Worm (Caenorhabditis elegans) whole organism, L1 larva: ENCODE results near the gene str-249.

ENCODE experiments used
- C16A3.4 ChIP-seq: fragments of 150-350 bp; optimal IDR thresholded peaks from 2 replicates; lab custom pipeline; 2014; ENCODE audit warnings: missing biosample characterization, missing genetic modification characterization
- C34B4.2 ChIP-seq: sonication (generic microtip); optimal IDR thresholded peaks from 2 replicates; lab custom pipeline; 2017; ENCODE audit warnings: mild to moderate bottlenecking, missing genetic modification characterization, missing compliant biosample characterization
- F16B12.6 ChIP-seq: fragments of 150-350 bp; optimal IDR thresholded peaks from 2 replicates; lab custom pipeline; 2014; ENCODE audit warnings: missing biosample characterization, missing genetic modification characterization
- Y116A8C.19 ChIP-seq: sonication (generic microtip); optimal IDR thresholded peaks from 2 replicates; lab custom pipeline; 2016; ENCODE audit warnings: missing compliant biosample characterization, missing genetic modification characterization, borderline replicate concordance
- aha-1 ChIP-seq: fragments of 150-350 bp; optimal IDR thresholded peaks from 2 replicates; lab custom pipeline; 2014; ENCODE audit warnings: missing biosample characterization, missing genetic modification characterization
- blmp-1 ChIP-seq: fragments of 150-350 bp; optimal IDR thresholded peaks from 2 replicates; lab custom pipeline; 2014; ENCODE audit warnings: missing biosample characterization, missing genetic modification characterization
- ceh-63 ChIP-seq: fragments of 200-800 bp; sonication (Bioruptor generic); optimal IDR thresholded peaks from 2 replicates; lab custom pipeline; 2018; ENCODE audit warnings: mild to moderate bottlenecking, missing genetic modification characterization, missing compliant biosample characterization
- ceh-8 ChIP-seq: fragments of 200-800 bp; sonication (Bioruptor generic); optimal IDR thresholded peaks from 2 replicates; lab custom pipeline; 2018; ENCODE audit warnings: mild to moderate bottlenecking, missing genetic modification characterization, moderate library complexity, missing compliant biosample characterization
- ceh-82 ChIP-seq, 3 experiments: fragments of 150-350 bp in 1 of 3; sonication (generic microtip) in 2 of 3; optimal IDR thresholded peaks; 2 replicates each; lab custom pipeline; 2014 to 2017; ENCODE audit warnings: missing biosample characterization in 3 of 3, missing genetic modification characterization in 3 of 3
- dpl-1 ChIP-seq, 3 experiments: fragments of 150-350 bp in 2 of 3; sonication (generic microtip) in 1 of 3; optimal IDR thresholded peaks; 2 replicates each; lab custom pipeline; 2014 to 2017; ENCODE audit warnings: missing biosample characterization in 3 of 3, missing genetic modification characterization in 3 of 3, missing genetic modification reagents in 3 of 3
- efl-1 ChIP-seq, 4 experiments: fragments of 150-350 bp; optimal IDR thresholded peaks in 3 of 4; peaks in 1 of 4; 1 replicate in 1 of 4; 2 replicates in 3 of 4; lab custom pipeline; 2014; ENCODE audit warnings: missing biosample characterization in 2 of 4, missing genetic modification characterization in 2 of 4, missing genetic modification reagents in 2 of 4
- efl-3 ChIP-seq: fragments of 200-800 bp; sonication (Bioruptor generic); optimal IDR thresholded peaks from 2 replicates; lab custom pipeline; 2018; ENCODE audit warnings: mild to moderate bottlenecking, missing genetic modification characterization, missing compliant biosample characterization
- egl-27 ChIP-seq, 2 experiments: fragments of 150-350 bp in 1 of 2; sonication (generic microtip); optimal IDR thresholded peaks; 3 replicates each; lab custom pipeline; 2017 to 2018; ENCODE audit warnings: missing biosample characterization in 2 of 2, missing genetic modification characterization in 2 of 2, missing genetic modification reagents in 2 of 2
- fkh-8 ChIP-seq: sonication (generic microtip); optimal IDR thresholded peaks from 2 replicates; lab custom pipeline; 2016; ENCODE audit warnings: mild to moderate bottlenecking, missing genetic modification characterization, missing compliant biosample characterization
- grh-1 ChIP-seq: fragments of 200-800 bp; sonication (Bioruptor generic); IDR thresholded peaks from 2 replicates; pipeline ENCODE4 v1.3.6; 2022; ENCODE audit warnings: missing genetic modification reagents, missing genetic modification characterization, missing compliant biosample characterization
- hlh-4 ChIP-seq: sonication (generic microtip); optimal IDR thresholded peaks from 2 replicates; lab custom pipeline; 2016; ENCODE audit warnings: mild to moderate bottlenecking, missing genetic modification characterization, missing compliant biosample characterization
- jun-1 ChIP-seq: fragments of 150-350 bp; optimal IDR thresholded peaks from 2 replicates; lab custom pipeline; 2014; ENCODE audit warnings: missing biosample characterization, missing genetic modification reagents, missing genetic modification characterization
- lin-14 ChIP-seq: fragments of 200-800 bp; sonication (Bioruptor generic); optimal IDR thresholded peaks from 2 replicates; lab custom pipeline; 2018; ENCODE audit warnings: mild to moderate bottlenecking, missing genetic modification characterization, moderate library complexity, missing compliant biosample characterization
- lin-15B ChIP-seq: fragments of 150-350 bp; sonication (generic microtip); optimal IDR thresholded peaks from 3 replicates; lab custom pipeline; 2014; ENCODE audit warnings: missing biosample characterization, missing genetic modification characterization
- lin-35 ChIP-seq, 2 experiments: fragments of 150-350 bp; optimal IDR thresholded peaks; 2 replicates each; lab custom pipeline; 2014; ENCODE audit warnings: missing biosample characterization in 2 of 2, missing genetic modification characterization in 2 of 2, missing genetic modification reagents in 2 of 2
- lsy-2 ChIP-seq, 2 experiments: fragments of 150-350 bp; optimal IDR thresholded peaks; 2 replicates each; lab custom pipeline; 2014; ENCODE audit warnings: missing biosample characterization in 2 of 2, missing genetic modification characterization in 2 of 2
- mdl-1 ChIP-seq, 2 experiments: fragments of 150-350 bp; optimal IDR thresholded peaks; 2 replicates each; lab custom pipeline; 2014 to 2017; ENCODE audit warnings: missing biosample characterization in 2 of 2, missing genetic modification characterization in 2 of 2, inconsistent platforms in 1 of 2
- nhr-28 ChIP-seq: fragments of 150-350 bp; optimal IDR thresholded peaks from 2 replicates; lab custom pipeline; 2014; ENCODE audit warnings: missing biosample characterization, missing genetic modification characterization
- nhr-47 ChIP-seq: sonication (generic microtip); optimal IDR thresholded peaks from 2 replicates; lab custom pipeline; 2016; ENCODE audit warnings: mild to moderate bottlenecking, missing genetic modification characterization, moderate library complexity, missing compliant biosample characterization
- nhr-76 ChIP-seq: sonication (generic microtip); optimal IDR thresholded peaks from 2 replicates; lab custom pipeline; 2017; ENCODE audit warnings: missing biosample characterization, missing genetic modification characterization
- nhr-85 ChIP-seq: sonication (generic microtip); peaks from one replicate; lab custom pipeline; 2016; ENCODE audit warnings: missing genetic modification characterization, inconsistent platforms, missing compliant biosample characterization
- rnt-1 ChIP-seq: sonication (generic microtip); optimal IDR thresholded peaks from 2 replicates; lab custom pipeline; 2016; ENCODE audit warnings: mild to moderate bottlenecking, missing genetic modification characterization, moderate library complexity, missing compliant biosample characterization
- snu-23 ChIP-seq: sonication (generic microtip); optimal IDR thresholded peaks from 2 replicates; lab custom pipeline; 2016; ENCODE audit warnings: missing genetic modification characterization, missing compliant biosample characterization
- sptf-1 ChIP-seq: fragments of 150-350 bp; optimal IDR thresholded peaks from 2 replicates; lab custom pipeline; 2014; ENCODE audit warnings: missing biosample characterization, missing genetic modification characterization
- sup-37 ChIP-seq: fragments of 200-800 bp; sonication (Bioruptor generic); optimal IDR thresholded peaks from 2 replicates; lab custom pipeline; 2018; ENCODE audit warnings: mild to moderate bottlenecking, missing genetic modification characterization, missing compliant biosample characterization
- swsn-7 ChIP-seq: sonication (generic microtip); optimal IDR thresholded peaks from 2 replicates; lab custom pipeline; 2016; ENCODE audit warnings: missing genetic modification characterization, missing compliant biosample characterization
- tbx-2 ChIP-seq: sonication (generic microtip); optimal IDR thresholded peaks from 2 replicates; lab custom pipeline; 2016; ENCODE audit warnings: missing genetic modification characterization, missing compliant biosample characterization
- unc-30 ChIP-seq: sonication (generic microtip); optimal IDR thresholded peaks from 2 replicates; lab custom pipeline; 2017; ENCODE audit warnings: missing biosample characterization, missing genetic modification characterization
- unc-62 ChIP-seq: fragments of 150-350 bp; optimal IDR thresholded peaks from 2 replicates; lab custom pipeline; 2014; ENCODE audit warnings: missing biosample characterization, missing genetic modification reagents, missing genetic modification characterization
- unc-86 ChIP-seq: sonication (generic microtip); optimal IDR thresholded peaks from 2 replicates; lab custom pipeline; 2016; ENCODE audit warnings: missing genetic modification characterization, missing compliant biosample characterization
- unc-98 ChIP-seq: fragments of 200-800 bp; sonication (Bioruptor generic); IDR thresholded peaks from 2 replicates; pipeline ENCODE4 v1.3.6; 2022; ENCODE audit warnings: missing genetic modification characterization, missing compliant biosample characterization
- xbp-1 ChIP-seq: sonication (generic microtip); optimal IDR thresholded peaks from 2 replicates; lab custom pipeline; 2016; ENCODE audit warnings: missing genetic modification characterization, missing compliant biosample characterization

The str-249 gene

DNA sequence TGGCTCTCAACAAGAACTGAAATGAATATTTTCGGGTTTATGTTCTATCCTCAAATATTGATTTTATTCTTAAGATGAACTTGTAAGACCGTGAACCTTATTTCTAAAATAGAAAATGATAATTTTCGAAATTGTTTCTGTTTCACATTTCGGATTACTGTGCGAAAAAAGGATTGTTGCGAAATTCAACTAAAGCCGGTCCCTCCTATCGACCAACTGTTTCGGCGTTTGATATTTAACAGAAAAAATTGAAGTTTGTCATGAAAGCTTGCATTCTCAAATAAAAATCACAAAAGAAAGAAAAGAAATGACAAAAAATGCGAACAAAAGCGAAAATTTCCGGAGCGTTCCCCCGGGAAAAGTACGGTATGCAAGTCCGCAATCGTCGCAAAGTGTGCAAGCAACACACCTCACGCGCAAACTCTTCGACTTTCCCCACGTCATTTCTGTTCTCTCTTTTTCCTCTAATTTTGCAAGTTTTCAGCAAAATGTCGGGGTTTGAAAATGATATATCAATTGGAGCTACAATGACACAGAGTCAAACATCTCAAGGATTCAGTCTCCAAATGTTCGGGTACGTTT is 37.5 kb downstream of the str-249 start, which contains the start of gene C34D4.4 (continued):
- TF ChIP-seq unc-30 (tag; lab: Kevin White, UChicago) (no peak), lin-15B (tag; lab: Kevin White, UChicago) (peak; percentile 35), nhr-28 (tag; lab: Kevin White, UChicago) (no peak)

DNA sequence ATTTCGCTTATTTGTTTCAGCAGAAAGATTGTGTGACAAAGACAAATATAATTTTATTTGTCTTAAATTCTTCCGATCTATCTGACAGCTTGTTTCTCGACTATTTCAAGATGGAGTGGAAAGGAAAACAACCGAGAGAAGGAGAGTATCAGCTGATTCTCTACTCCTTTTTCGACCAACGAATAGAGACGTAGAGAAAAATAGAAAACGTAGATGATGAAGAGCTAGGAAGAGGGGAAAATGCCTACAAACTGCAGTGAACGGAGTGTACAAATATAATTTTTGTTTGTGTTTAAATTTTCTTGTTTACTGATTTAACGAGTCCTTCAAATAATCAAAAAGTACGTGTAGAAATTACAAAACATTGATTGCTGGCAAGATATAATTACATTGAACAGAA is 38.9 kb downstream of the str-249 start:
- TF ChIP-seq blmp-1 (tag; lab: Kevin White, UChicago) (no peak), snu-23 (peak; percentile 14), ceh-82 (tag; optimal IDR thresholded peaks at IDR 0.05; lab: Kevin White, UChicago) (peak in 1 of 3 experiments; percentile 3), efl-3 (no peak), Y116A8C.19 (tag; lab: Kevin White, UChicago) (no peak), lsy-2 (tag; optimal IDR thresholded peaks at IDR 0.05; lab: Kevin White, UChicago) (peak in 1 of 2 experiments; percentile 69), hlh-4 (no peak), sptf-1 (tag; lab: Kevin White, UChicago) (no peak), nhr-85 (tag; lab: Kevin White, UChicago) (peak; percentile 20), dpl-1 (GFP tag; optimal IDR thresholded peaks at IDR 0.05; lab: Kevin White, UChicago) (peak in 1 of 3 experiments; percentile 29), lin-14 (GFP tag; lab: Kevin White, UChicago) (peak; percentile 53), F16B12.6 (tag; lab: Kevin White, UChicago) (peak; percentile 47), fkh-8 (tag; lab: Kevin White, UChicago) (no peak), efl-1 (optimal IDR thresholded peaks at IDR 0.05; lab: Kevin White, UChicago) (peak; percentile 10 to 14), efl-1 (GFP tag; optimal IDR thresholded peaks at IDR 0.05 in 1 of 2; lab: Kevin White, UChicago) (peak in 1 of 2 experiments; percentile 89), nhr-76 (tag; lab: Kevin White, UChicago) (no peak), lin-35 (GFP tag; optimal IDR thresholded peaks at IDR 0.05; lab: Kevin White, UChicago) (peak in 1 of 2 experiments; percentile 36), C34B4.2 (tag; lab: Kevin White, UChicago) (no peak), aha-1 (no peak), rnt-1 (tag; lab: Kevin White, UChicago) (peak; percentile 12)

DNA sequence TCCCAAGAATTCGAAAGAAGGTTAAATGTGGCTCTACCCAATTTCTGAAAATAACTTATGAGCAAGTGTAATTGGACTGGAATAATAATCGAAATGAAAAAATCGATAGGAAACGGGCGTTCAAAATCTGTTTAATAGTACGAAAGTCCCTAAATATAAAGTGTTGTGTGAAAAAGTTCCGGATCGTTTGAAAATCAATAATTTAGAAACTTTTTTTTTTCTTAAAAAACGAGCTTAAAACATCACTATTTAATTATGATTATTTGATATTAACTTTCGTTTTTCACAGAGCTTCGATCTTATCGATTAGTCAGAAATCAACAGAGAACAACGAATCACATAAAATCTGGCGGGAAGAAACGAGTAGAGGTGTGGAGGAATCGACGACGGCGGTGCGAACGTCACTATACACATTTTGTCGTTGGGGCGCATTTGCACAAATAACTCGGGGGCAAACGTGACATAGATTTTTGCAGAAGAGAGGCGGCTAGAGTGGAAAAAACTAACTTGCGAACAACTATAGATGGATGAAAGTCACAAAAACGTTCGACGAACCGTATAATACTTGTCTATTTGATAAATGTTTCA is 41.9 kb downstream of the str-249 start, which contains the start of gene hecd-1:
Gene hecd-1 (minus strand): TSS at position 51 of the 588 bp plus-strand sequence.
- TF ChIP-seq lin-14 (GFP tag; lab: Kevin White, UChicago) (peak; percentile 76), C16A3.4 (tag; lab: Kevin White, UChicago) (peak; percentile 5), nhr-47 (tag; lab: Kevin White, UChicago) (no peak), fkh-8 (tag; lab: Kevin White, UChicago) (peak; percentile 26), mdl-1 (tag; optimal IDR thresholded peaks at IDR 0.05; lab: Kevin White, UChicago) (peak in 1 of 2 experiments; percentile 46), unc-86 (tag; lab: Kevin White, UChicago) (no peak), F16B12.6 (tag; lab: Kevin White, UChicago) (peak; percentile 26), lsy-2 (tag; optimal IDR thresholded peaks at IDR 0.05; lab: Kevin White, UChicago) (peak in 1 of 2 experiments; percentile 49), lin-35 (GFP tag; optimal IDR thresholded peaks at IDR 0.05; lab: Kevin White, UChicago) (peak in 1 of 2 experiments; percentile 55), efl-1 (optimal IDR thresholded peaks at IDR 0.05; lab: Kevin White, UChicago) (peak in 1 of 2 experiments; percentile 29), efl-1 (GFP tag; optimal IDR thresholded peaks at IDR 0.05 in 1 of 2; lab: Kevin White, UChicago) (peak; percentile 32 to 83), lin-15B (tag; lab: Kevin White, UChicago) (peak; percentile 16), unc-62 (GFP tag; lab: Kevin White, UChicago) (no peak), xbp-1 (tag; lab: Kevin White, UChicago) (peak; percentile 8), grh-1 (GFP tag; lab: Robert Waterston, UW) (no peak), ceh-8 (GFP tag; lab: Kevin White, UChicago) (no peak), ceh-82 (tag; optimal IDR thresholded peaks at IDR 0.05; lab: Kevin White, UChicago) (peak in 1 of 3 experiments; percentile 29), dpl-1 (GFP tag; optimal IDR thresholded peaks at IDR 0.05; lab: Kevin White, UChicago) (peak in 2 of 3 experiments; percentile 2 to 44)

DNA sequence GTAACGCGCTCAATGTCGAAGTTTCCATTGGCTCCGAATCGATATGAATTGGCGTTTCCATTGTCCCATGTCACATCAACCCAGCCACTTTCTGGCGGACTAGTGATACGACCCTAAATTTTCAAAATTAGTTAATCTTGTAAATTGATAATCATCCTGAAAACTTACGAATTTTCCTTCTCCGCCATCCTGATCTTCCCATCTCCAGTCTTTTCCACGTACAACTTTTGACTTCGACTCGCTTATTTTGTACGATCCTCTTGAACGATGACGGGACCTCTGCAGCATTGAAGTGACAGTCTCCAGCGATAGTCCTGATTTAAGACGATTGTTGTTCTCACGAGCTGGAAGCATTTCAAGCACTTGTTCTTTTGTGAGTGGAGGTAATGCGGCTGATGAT is 47.5 kb downstream of the str-249 start:
- TF ChIP-seq egl-27 (tag; optimal IDR thresholded peaks at IDR 0.05; lab: Kevin White, UChicago) (no peak), swsn-7 (tag; lab: Kevin White, UChicago) (no peak), tbx-2 (tag; lab: Kevin White, UChicago) (no peak), ceh-63 (GFP tag; lab: Kevin White, UChicago) (no peak), sup-37 (no peak), unc-98 (GFP tag; lab: Robert Waterston, UW) (no peak), jun-1 (no peak)
- TF ChIP-seq, all 84 proteins: peak for 0
